Fruit fly (Drosophila melanogaster) S2 (cell line): Measurements from ENCODE around the gene yellow-f.

ENCODE experiments used
- CG8478 ChIP-seq: fragments of >200 bp; optimal IDR thresholded peaks from 2 replicates; lab custom pipeline; 2018
- CTCF ChIP-seq, 2 experiments: fragments of >200 bp; optimal IDR thresholded peaks; 2 replicates each; lab custom pipeline; 2018

dm6 chr3R:13042258-13043032 lies 49.4 kb upstream of the yellow-f start, which contains the start of gene snk:
- TF ChIP-seq CG8478 (lab: Kevin White, UChicago) (no peak), CTCF (optimal IDR thresholded peaks at IDR 0.05; lab: Kevin White, UChicago) (no peak)
